Worm (Caenorhabditis elegans) whole organism, L3 larva: ENCODE results near the gene Y42A5A.1.
A peak's percentile ranks its signal among the peaks of the same experiment; 100 is the strongest.

Experiments
- R02D3.7 ChIP-seq: fragments of 150-350 bp; optimal IDR thresholded peaks from 2 replicates; lab custom pipeline; 2014; ENCODE audit warnings: missing biosample characterization, missing genetic modification characterization
- aly-2 ChIP-seq: fragments of 150-350 bp; optimal IDR thresholded peaks from 2 replicates; lab custom pipeline; 2014; ENCODE audit warnings: missing biosample characterization, missing genetic modification characterization
- ceh-82 ChIP-seq: fragments of 150-350 bp; optimal IDR thresholded peaks from 2 replicates; lab custom pipeline; 2014; ENCODE audit warnings: missing biosample characterization, missing genetic modification characterization
- ceh-9 ChIP-seq: sonication (generic microtip); optimal IDR thresholded peaks from 2 replicates; lab custom pipeline; 2018; ENCODE audit warnings: missing biosample characterization, missing genetic modification characterization
- egl-27 ChIP-seq: sonication (generic microtip); optimal IDR thresholded peaks from 4 replicates; lab custom pipeline; 2017; ENCODE audit warnings: missing biosample characterization, missing genetic modification reagents, missing genetic modification characterization
- fos-1 ChIP-seq: fragments of 150-350 bp; optimal IDR thresholded peaks from 2 replicates; lab custom pipeline; 2014; ENCODE audit warnings: missing biosample characterization, missing genetic modification characterization
- mdl-1 ChIP-seq: fragments of 150-350 bp; optimal IDR thresholded peaks from 2 replicates; lab custom pipeline; 2014; ENCODE audit warnings: missing biosample characterization, missing genetic modification characterization
- nhr-23 ChIP-seq: fragments of 150-350 bp; optimal IDR thresholded peaks from 2 replicates; lab custom pipeline; 2014; ENCODE audit warnings: missing biosample characterization, missing genetic modification reagents, missing genetic modification characterization
- nhr-237 ChIP-seq: fragments of 150-350 bp; optimal IDR thresholded peaks from 2 replicates; lab custom pipeline; 2014; ENCODE audit warnings: missing biosample characterization, missing genetic modification characterization
- nhr-28 ChIP-seq: fragments of 150-350 bp; optimal IDR thresholded peaks from 2 replicates; lab custom pipeline; 2014; ENCODE audit warnings: missing biosample characterization, missing genetic modification characterization
- nhr-77 ChIP-seq: fragments of 150-350 bp; optimal IDR thresholded peaks from 2 replicates; lab custom pipeline; 2014; ENCODE audit warnings: missing biosample characterization, missing genetic modification characterization
- pqm-1 ChIP-seq: fragments of 150-350 bp; optimal IDR thresholded peaks from 2 replicates; lab custom pipeline; 2017; ENCODE audit warnings: missing biosample characterization, missing genetic modification characterization, inconsistent platforms
- sea-2 ChIP-seq: fragments of 150-350 bp; sonication (generic microtip); optimal IDR thresholded peaks from 4 replicates; lab custom pipeline; 2014; ENCODE audit warnings: missing biosample characterization, missing genetic modification reagents, missing genetic modification characterization

DNA sequence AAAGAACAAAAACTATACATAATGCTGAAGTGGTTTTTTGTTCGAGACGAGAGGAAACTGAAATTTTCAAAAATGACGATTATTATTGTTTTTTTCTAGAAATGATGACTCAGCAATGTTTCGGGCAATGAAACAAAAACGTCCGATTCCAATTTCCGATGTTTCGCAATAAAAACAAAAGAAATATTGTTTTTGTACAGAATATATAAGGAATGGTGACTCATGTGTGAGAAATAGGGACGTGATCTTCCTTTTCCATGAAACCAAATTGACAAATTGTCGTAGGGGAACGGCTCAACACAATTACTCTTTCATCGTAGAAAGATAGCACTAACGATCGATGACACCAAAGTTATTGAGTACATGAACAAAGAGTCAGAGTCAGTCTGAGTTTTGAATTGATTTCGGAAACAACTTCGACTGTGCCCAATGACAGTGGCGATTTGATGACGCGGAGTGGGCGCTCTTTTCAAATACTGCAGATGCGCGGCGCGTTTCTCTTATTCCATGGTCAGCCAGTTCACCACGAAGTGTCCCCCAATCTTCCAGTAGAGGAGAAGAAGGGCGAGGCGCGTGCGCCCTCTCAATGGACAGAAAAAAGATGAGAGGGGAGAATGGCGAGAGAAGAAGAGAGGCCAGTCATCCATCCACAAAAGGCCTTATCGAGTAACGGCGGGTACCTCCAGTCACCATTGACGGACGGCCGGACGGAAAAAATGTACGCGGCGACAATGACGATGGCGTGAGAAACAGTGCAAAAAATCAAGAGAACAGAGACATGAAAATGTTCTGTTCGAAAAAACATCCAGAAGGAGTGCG lies 12.3 kb upstream of the Y42A5A.1 start:
- TF ChIP-seq fos-1 (tag; lab: Kevin White, UChicago), result no peak
- TF ChIP-seq sea-2 (GFP tag; lab: Kevin White, UChicago), result no peak
- no peak for TF ChIP-seq egl-27 (tag; lab: Kevin White, UChicago)
- TF ChIP-seq mdl-1 (tag; lab: Kevin White, UChicago), result peak; percentile 23
- peak; percentile 26 for TF ChIP-seq nhr-23 (tag; lab: Kevin White, UChicago)
- TF ChIP-seq aly-2, result no peak
- TF ChIP-seq ceh-82, result no peak
- TF ChIP-seq R02D3.7 (tag; lab: Kevin White, UChicago), result no peak
- no peak for TF ChIP-seq pqm-1
- TF ChIP-seq nhr-77 (tag; lab: Kevin White, UChicago), result no peak
- TF ChIP-seq nhr-28, result no peak
- no peak for TF ChIP-seq ceh-9
- no peak for TF ChIP-seq nhr-237 (tag; lab: Kevin White, UChicago)
